Worm (Caenorhabditis elegans) whole organism, L4 larva: ENCODE results near the gene srh-216.

Experiments
- R02D3.7 ChIP-seq: fragments of 150-350 bp; sonication (generic microtip); optimal IDR thresholded peaks from 3 replicates; lab custom pipeline; 2014; ENCODE audit warnings: missing biosample characterization, missing genetic modification characterization
- T26A8.4 ChIP-seq: fragments of 200-800 bp; sonication (Bioruptor generic); IDR thresholded peaks from 2 replicates; pipeline ENCODE4 v1.3.6; 2022; ENCODE audit warnings: missing genetic modification characterization, missing compliant biosample characterization
- Y105C5A.15 ChIP-seq: fragments of 200-800 bp; sonication (Bioruptor generic); IDR thresholded peaks from 2 replicates; pipeline ENCODE4 v1.3.6; 2022; ENCODE audit warnings: missing genetic modification characterization, missing compliant biosample characterization
- Y5F2A.4 ChIP-seq: fragments of 200-800 bp; sonication (Bioruptor generic); optimal IDR thresholded peaks from 2 replicates; lab custom pipeline; 2018; ENCODE audit warnings: mild to moderate bottlenecking, missing genetic modification characterization, missing compliant biosample characterization
- ZK337.2 ChIP-seq: fragments of 200-800 bp; sonication (Bioruptor generic); IDR thresholded peaks from 2 replicates; pipeline ENCODE4 v1.3.6; 2022; ENCODE audit warnings: missing genetic modification reagents, missing genetic modification characterization, missing compliant biosample characterization
- ZK546.5 ChIP-seq, 2 experiments: sonication (generic microtip); optimal IDR thresholded peaks; 2 replicates each; lab custom pipeline; 2017; ENCODE audit warnings: missing biosample characterization in 2 of 2, missing genetic modification characterization in 2 of 2
- ceh-28 ChIP-seq: fragments of 150-350 bp; optimal IDR thresholded peaks from 2 replicates; lab custom pipeline; 2014; ENCODE audit warnings: missing biosample characterization, missing genetic modification reagents, missing genetic modification characterization
- ceh-44 ChIP-seq: fragments of 200-800 bp; sonication (Bioruptor generic); IDR thresholded peaks from 2 replicates; pipeline ENCODE4 v1.3.6; 2022; ENCODE audit warnings: missing genetic modification reagents, missing genetic modification characterization, missing compliant biosample characterization
- daf-8 ChIP-seq: fragments of 200-800 bp; sonication (Bioruptor generic); IDR thresholded peaks from 2 replicates; pipeline ENCODE4 v1.3.6; 2022; ENCODE audit warnings: missing genetic modification characterization, missing compliant biosample characterization
- gei-8 ChIP-seq: fragments of 200-800 bp; sonication (Bioruptor generic); optimal IDR thresholded peaks from 2 replicates; lab custom pipeline; 2018; ENCODE audit warnings: mild to moderate bottlenecking, missing genetic modification characterization, missing compliant biosample characterization
- hlh-11 ChIP-seq: fragments of 200-800 bp; sonication (Bioruptor generic); optimal IDR thresholded peaks from 2 replicates; lab custom pipeline; 2018; ENCODE audit warnings: mild to moderate bottlenecking, missing genetic modification characterization, missing compliant biosample characterization
- lin-13 ChIP-seq: fragments of 150-350 bp; optimal IDR thresholded peaks from 2 replicates; lab custom pipeline; 2014; ENCODE audit warnings: missing biosample characterization, missing genetic modification reagents, missing genetic modification characterization
- lin-15B ChIP-seq: fragments of 150-350 bp; sonication (generic microtip); optimal IDR thresholded peaks from 3 replicates; lab custom pipeline; 2014; ENCODE audit warnings: missing biosample characterization, missing genetic modification characterization
- lin-39 ChIP-seq: fragments of 150-350 bp; optimal IDR thresholded peaks from 2 replicates; lab custom pipeline; 2014; ENCODE audit warnings: missing biosample characterization, missing genetic modification reagents, missing genetic modification characterization
- lsy-2 ChIP-seq, 2 experiments: fragments of 150-350 bp in 1 of 2; sonication (generic microtip) in 1 of 2; optimal IDR thresholded peaks; 2 replicates each; lab custom pipeline; 2014 to 2017; ENCODE audit warnings: missing biosample characterization in 2 of 2, missing genetic modification characterization in 2 of 2
- madf-5 ChIP-seq, 2 experiments: fragments of 200-800 bp; sonication (Bioruptor generic); IDR thresholded peaks; 2 replicates each; pipeline ENCODE4 v1.3.6; 2022; ENCODE audit warnings: missing compliant biosample characterization in 2 of 2, missing genetic modification characterization in 2 of 2
- madf-9 ChIP-seq: fragments of 200-800 bp; sonication (Bioruptor generic); conservative IDR thresholded peaks from 2 replicates; pipeline ENCODE4 v1.3.6; 2022; ENCODE audit warnings: missing genetic modification reagents, missing genetic modification characterization, missing compliant biosample characterization
- mdl-1 ChIP-seq, 2 experiments: fragments of 150-350 bp in 1 of 2; sonication (generic microtip) in 1 of 2; optimal IDR thresholded peaks; 2 replicates each; lab custom pipeline; 2014 to 2017; ENCODE audit warnings: missing biosample characterization in 2 of 2, missing genetic modification characterization in 2 of 2
- mdt-29 ChIP-seq: fragments of 200-800 bp; sonication (Bioruptor generic); IDR thresholded peaks from 2 replicates; pipeline ENCODE4 v1.3.6; 2022; ENCODE audit warnings: missing genetic modification reagents, missing genetic modification characterization, missing compliant biosample characterization
- mxl-2 ChIP-seq: fragments of 200-800 bp; sonication (Bioruptor generic); conservative IDR thresholded peaks from 2 replicates; pipeline ENCODE4 v1.3.6; 2022; ENCODE audit warnings: missing genetic modification reagents, missing genetic modification characterization, missing compliant biosample characterization
- nhr-111 ChIP-seq: fragments of 200-800 bp; sonication (Bioruptor generic); optimal IDR thresholded peaks from 2 replicates; lab custom pipeline; 2018; ENCODE audit warnings: mild to moderate bottlenecking, missing genetic modification characterization, missing compliant biosample characterization
- nhr-25 ChIP-seq: sonication (generic microtip); optimal IDR thresholded peaks from 2 replicates; lab custom pipeline; 2017; ENCODE audit warnings: missing genetic modification characterization, mild to moderate bottlenecking, missing compliant biosample characterization, antibody characterized with exemption, moderate library complexity, borderline replicate concordance; ENCODE audit not compliant: insufficient read depth
- nhr-28 ChIP-seq: fragments of 150-350 bp; optimal IDR thresholded peaks from 2 replicates; lab custom pipeline; 2014; ENCODE audit warnings: missing biosample characterization, missing genetic modification characterization
- pha-4 ChIP-seq, 2 experiments: fragments of 150-350 bp in 1 of 2; fragments of 200-800 bp in 1 of 2; sonication (Bioruptor generic) in 1 of 2; IDR thresholded peaks in 1 of 2; optimal IDR thresholded peaks in 1 of 2; 2 replicates each; pipeline versions ENCODE4 v1.3.6 to Lab custom; 2014 to 2022; ENCODE audit warnings: missing genetic modification characterization in 2 of 2, missing genetic modification reagents in 2 of 2, missing biosample characterization in 1 of 2, missing compliant biosample characterization in 1 of 2
- php-3 ChIP-seq: fragments of 200-800 bp; sonication (Bioruptor generic); IDR thresholded peaks from 2 replicates; pipeline ENCODE4 v1.3.6; 2022; ENCODE audit warnings: missing genetic modification reagents, missing genetic modification characterization, missing compliant biosample characterization
- set-16 ChIP-seq: fragments of 200-800 bp; sonication (Bioruptor generic); IDR thresholded peaks from 2 replicates; pipeline ENCODE4 v1.3.6; 2022; ENCODE audit warnings: missing genetic modification reagents, missing genetic modification characterization, missing compliant biosample characterization
- snpc-4 ChIP-seq: fragments of 150-350 bp; optimal IDR thresholded peaks from 2 replicates; lab custom pipeline; 2014; ENCODE audit warnings: missing biosample characterization, missing genetic modification characterization
- tag-97 ChIP-seq: fragments of 200-800 bp; sonication (Bioruptor generic); IDR thresholded peaks from 2 replicates; pipeline ENCODE4 v1.3.6; 2022; ENCODE audit warnings: missing genetic modification characterization, missing compliant biosample characterization
- tra-1 ChIP-seq: fragments of 200-800 bp; sonication (Bioruptor generic); IDR thresholded peaks from 2 replicates; pipeline ENCODE4 v1.3.6; 2022; ENCODE audit warnings: missing genetic modification reagents, missing genetic modification characterization, missing compliant biosample characterization
- unc-130 ChIP-seq: sonication (generic microtip); optimal IDR thresholded peaks from 2 replicates; lab custom pipeline; 2016; ENCODE audit warnings: missing genetic modification reagents, missing genetic modification characterization, missing compliant biosample characterization
- unc-39 ChIP-seq: sonication (generic microtip); optimal IDR thresholded peaks from 2 replicates; lab custom pipeline; 2017; ENCODE audit warnings: missing biosample characterization, missing genetic modification characterization
- unc-62 ChIP-seq, 3 experiments: fragments of 150-350 bp in 1 of 3; sonication (generic microtip); optimal IDR thresholded peaks in 2 of 3; peaks in 1 of 3; 1 replicate in 1 of 3; 2 replicates in 2 of 3; lab custom pipeline; 2014 to 2017; ENCODE audit warnings: missing biosample characterization in 3 of 3, missing genetic modification characterization in 3 of 3, missing genetic modification reagents in 3 of 3, missing genotype in 1 of 3
- vab-7 ChIP-seq: fragments of 200-800 bp; sonication (Bioruptor generic); IDR thresholded peaks from 2 replicates; pipeline ENCODE4 v1.3.6; 2022; ENCODE audit warnings: missing genetic modification reagents, missing genetic modification characterization, missing compliant biosample characterization
- zfp-2 ChIP-seq: sonication (generic microtip); optimal IDR thresholded peaks from 2 replicates; lab custom pipeline; 2016; ENCODE audit warnings: mild to moderate bottlenecking, missing genetic modification characterization, missing compliant biosample characterization

The srh-216 gene

ce11 chrV:16794828-16795354, 32.5 kb downstream of the srh-216 start, which contains the start of the genes ctps-1 and pus-1 (continued):
- TF ChIP-seq lsy-2 (tag; optimal IDR thresholded peaks at IDR 0.05; lab: Kevin White, UChicago) (peak in 1 of 2 experiments; percentile 84), Y105C5A.15 (no peak), snpc-4 (tag; lab: Kevin White, UChicago) (peak; percentile 2), nhr-25 (tag; lab: Kevin White, UChicago) (no peak), daf-8 (GFP tag; lab: Robert Waterston, UW) (no peak), mxl-2 (no peak), gei-8 (no peak), zfp-2 (tag; lab: Kevin White, UChicago) (no peak), php-3 (GFP tag; lab: Robert Waterston, UW) (no peak), ZK546.5 (tag; optimal IDR thresholded peaks at IDR 0.05; lab: Kevin White, UChicago) (no peak), lin-39 (no peak), madf-5 (GFP tag; IDR thresholded peaks at IDR 0.05; lab: Robert Waterston, UW) (no peak), pha-4 (GFP tag; IDR thresholded peaks at IDR 0.05; lab: Robert Waterston, UW) (no peak), pha-4 (tag; optimal IDR thresholded peaks at IDR 0.05; lab: Kevin White, UChicago) (no peak), mdt-29 (GFP tag; lab: Robert Waterston, UW) (no peak), unc-130 (GFP tag; lab: Kevin White, UChicago) (no peak), tag-97 (GFP tag; lab: Robert Waterston, UW) (no peak), mdl-1 (tag; optimal IDR thresholded peaks at IDR 0.05; lab: Kevin White, UChicago) (no peak), Y5F2A.4 (GFP tag; lab: Kevin White, UChicago) (no peak), unc-39 (tag; lab: Kevin White, UChicago) (no peak), nhr-111 (GFP tag; lab: Kevin White, UChicago) (no peak), nhr-28 (tag; lab: Kevin White, UChicago) (peak; percentile 9), lin-15B (tag; lab: Kevin White, UChicago) (no peak), vab-7 (GFP tag; lab: Robert Waterston, UW) (no peak), T26A8.4 (peak; percentile 41; the same call in 1 of the 2 replicates), ceh-28 (no peak), ZK337.2 (GFP tag; lab: Robert Waterston, UW) (no peak)

DNA sequence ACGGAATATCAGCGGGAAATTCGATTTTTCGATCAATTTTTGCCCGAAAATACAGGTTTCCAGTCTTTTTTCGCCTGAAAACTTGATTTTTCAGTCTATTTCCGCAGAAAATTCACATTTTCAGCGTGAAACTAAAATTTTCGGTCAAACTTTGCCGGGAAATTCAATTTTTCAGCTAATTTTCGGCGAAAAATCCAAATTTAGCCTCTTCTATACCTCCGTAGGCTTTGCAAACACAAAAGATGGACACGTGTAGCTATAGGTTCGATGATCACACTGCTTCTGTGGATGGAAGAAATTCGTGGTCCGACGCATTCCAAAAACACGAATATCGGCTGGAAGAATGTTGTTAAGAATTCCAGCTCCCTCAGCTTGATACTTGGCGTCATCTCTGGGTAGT, 33.3 kb downstream of the srh-216 start:
- TF ChIP-seq lin-13 (GFP tag; lab: Kevin White, UChicago) (no peak), ZK337.2 (GFP tag; lab: Robert Waterston, UW) (no peak), madf-9 (no peak), unc-62 (GFP tag; optimal IDR thresholded peaks at IDR 0.05 in 1 of 2; lab: Kevin White, UChicago) (peak in 1 of 2 experiments; percentile 93), unc-62 (tag; optimal IDR thresholded peaks at IDR 0.05; lab: Kevin White, UChicago) (no peak), ceh-44 (GFP tag; lab: Robert Waterston, UW) (no peak)

DNA sequence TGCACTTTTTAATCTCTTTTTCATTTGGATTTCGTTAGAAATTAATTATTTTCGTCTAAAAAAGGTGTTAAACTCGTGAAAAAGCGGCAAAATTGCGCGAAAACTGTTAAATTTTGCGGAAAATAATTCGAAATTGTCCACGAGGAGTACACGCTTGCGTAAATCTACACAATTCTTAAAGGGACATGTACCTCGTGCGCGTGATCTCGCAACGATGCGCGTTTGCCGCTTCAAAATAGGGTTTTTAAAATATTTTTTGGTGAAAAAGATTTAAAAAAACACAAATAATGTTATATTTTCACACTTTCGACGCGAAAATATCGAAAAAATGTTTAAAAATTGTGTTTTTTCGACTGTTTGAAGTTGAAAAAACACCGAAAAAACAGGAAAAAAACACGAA, 34.1 kb downstream of the srh-216 start:
- TF ChIP-seq tra-1 (GFP tag; lab: Robert Waterston, UW) (no peak), unc-130 (GFP tag; lab: Kevin White, UChicago) (peak; percentile 42), hlh-11 (tag; lab: Kevin White, UChicago) (no peak), R02D3.7 (peak; percentile 12)

ce11 chrV:16792717-16793116, 34.7 kb downstream of the srh-216 start:
- no peak for TF ChIP-seq tag-97 (GFP tag; lab: Robert Waterston, UW)
- no peak for TF ChIP-seq nhr-111 (GFP tag; lab: Kevin White, UChicago)
- peak; percentile 82 for TF ChIP-seq set-16
